Worm (Caenorhabditis elegans) whole organism, L1 larva: ENCODE results near the gene F08D12.2.

Source experiments
- C34B4.2 ChIP-seq: sonication (generic microtip); optimal IDR thresholded peaks from 2 replicates; lab custom pipeline; 2017; ENCODE audit warnings: mild to moderate bottlenecking, missing genetic modification characterization, missing compliant biosample characterization
- ama-1 ChIP-seq: fragments of 150-350 bp; optimal IDR thresholded peaks from 2 replicates; lab custom pipeline; 2014
- ceh-8 ChIP-seq: fragments of 200-800 bp; sonication (Bioruptor generic); optimal IDR thresholded peaks from 2 replicates; lab custom pipeline; 2018; ENCODE audit warnings: mild to moderate bottlenecking, missing genetic modification characterization, moderate library complexity, missing compliant biosample characterization
- ceh-88 ChIP-seq: fragments of 200-800 bp; sonication (Bioruptor generic); IDR thresholded peaks from 2 replicates; pipeline ENCODE4 v1.3.6; 2022; ENCODE audit warnings: missing genetic modification characterization, missing compliant biosample characterization
- ces-1 ChIP-seq: fragments of 150-350 bp; optimal IDR thresholded peaks from 2 replicates; lab custom pipeline; 2014; ENCODE audit warnings: missing biosample characterization, missing genetic modification reagents, missing genetic modification characterization
- dsc-1 ChIP-seq: sonication (generic microtip); optimal IDR thresholded peaks from 2 replicates; lab custom pipeline; 2016; ENCODE audit warnings: mild to moderate bottlenecking, missing genetic modification characterization, missing compliant biosample characterization
- efl-1 ChIP-seq, 4 experiments: fragments of 150-350 bp; optimal IDR thresholded peaks in 3 of 4; peaks in 1 of 4; 1 replicate in 1 of 4; 2 replicates in 3 of 4; lab custom pipeline; 2014; ENCODE audit warnings: missing biosample characterization in 2 of 4, missing genetic modification characterization in 2 of 4, missing genetic modification reagents in 2 of 4
- efl-3 ChIP-seq: fragments of 200-800 bp; sonication (Bioruptor generic); optimal IDR thresholded peaks from 2 replicates; lab custom pipeline; 2018; ENCODE audit warnings: mild to moderate bottlenecking, missing genetic modification characterization, missing compliant biosample characterization
- egl-13 ChIP-seq: sonication (generic microtip); optimal IDR thresholded peaks from 2 replicates; lab custom pipeline; 2016; ENCODE audit warnings: missing genotype, missing genetic modification reagents, missing genetic modification characterization, missing compliant biosample characterization
- elt-2 ChIP-seq: sonication (generic microtip); optimal IDR thresholded peaks from 2 replicates; lab custom pipeline; 2016; ENCODE audit warnings: missing genetic modification characterization, mild to moderate bottlenecking, inconsistent platforms, missing compliant biosample characterization, missing genetic modification reagents
- ets-5 ChIP-seq: fragments of 200-800 bp; sonication (Bioruptor generic); IDR thresholded peaks from 2 replicates; pipeline ENCODE4 v1.3.6; 2022; ENCODE audit warnings: missing genetic modification characterization, missing compliant biosample characterization
- fkh-10 ChIP-seq: sonication (generic microtip); optimal IDR thresholded peaks from 2 replicates; lab custom pipeline; 2017; ENCODE audit warnings: missing biosample characterization, missing genetic modification reagents, missing genetic modification characterization
- hlh-17 ChIP-seq: fragments of 200-800 bp; sonication (Bioruptor generic); optimal IDR thresholded peaks from 2 replicates; lab custom pipeline; 2018; ENCODE audit warnings: missing genetic modification characterization, mild to moderate bottlenecking, missing compliant biosample characterization, moderate library complexity, borderline replicate concordance
- hlh-4 ChIP-seq: sonication (generic microtip); optimal IDR thresholded peaks from 2 replicates; lab custom pipeline; 2016; ENCODE audit warnings: mild to moderate bottlenecking, missing genetic modification characterization, missing compliant biosample characterization
- hpl-2 ChIP-seq: fragments of 150-350 bp; optimal IDR thresholded peaks from 2 replicates; lab custom pipeline; 2014; ENCODE audit warnings: missing biosample characterization, missing genetic modification reagents, missing genetic modification characterization
- lin-14 ChIP-seq: fragments of 200-800 bp; sonication (Bioruptor generic); optimal IDR thresholded peaks from 2 replicates; lab custom pipeline; 2018; ENCODE audit warnings: mild to moderate bottlenecking, missing genetic modification characterization, moderate library complexity, missing compliant biosample characterization
- lsy-2 ChIP-seq, 2 experiments: fragments of 150-350 bp; optimal IDR thresholded peaks; 2 replicates each; lab custom pipeline; 2014; ENCODE audit warnings: missing biosample characterization in 2 of 2, missing genetic modification characterization in 2 of 2
- mab-9 ChIP-seq: fragments of 200-800 bp; sonication (Bioruptor generic); IDR thresholded peaks from 2 replicates; pipeline ENCODE4 v1.3.6; 2022; ENCODE audit warnings: missing genetic modification reagents, missing genetic modification characterization, missing compliant biosample characterization
- mep-1 ChIP-seq: fragments of 150-350 bp; optimal IDR thresholded peaks from 2 replicates; lab custom pipeline; 2014; ENCODE audit warnings: missing biosample characterization, missing genetic modification characterization
- nhr-47 ChIP-seq: sonication (generic microtip); optimal IDR thresholded peaks from 2 replicates; lab custom pipeline; 2016; ENCODE audit warnings: mild to moderate bottlenecking, missing genetic modification characterization, moderate library complexity, missing compliant biosample characterization
- nhr-76 ChIP-seq: sonication (generic microtip); optimal IDR thresholded peaks from 2 replicates; lab custom pipeline; 2017; ENCODE audit warnings: missing biosample characterization, missing genetic modification characterization
- nhr-90 ChIP-seq: sonication (generic microtip); optimal IDR thresholded peaks from 2 replicates; lab custom pipeline; 2016; ENCODE audit warnings: mild to moderate bottlenecking, missing genetic modification characterization, missing compliant biosample characterization; ENCODE audit not compliant: poor library complexity
- pag-3 ChIP-seq: sonication (generic microtip); optimal IDR thresholded peaks from 2 replicates; lab custom pipeline; 2017; ENCODE audit warnings: missing genetic modification characterization, mild to moderate bottlenecking, missing compliant biosample characterization, antibody characterized with exemption, borderline replicate concordance; ENCODE audit not compliant: insufficient read depth
- snpc-4 ChIP-seq: fragments of 150-350 bp; optimal IDR thresholded peaks from 2 replicates; lab custom pipeline; 2014; ENCODE audit warnings: missing biosample characterization, missing genetic modification characterization
- snu-23 ChIP-seq: sonication (generic microtip); optimal IDR thresholded peaks from 2 replicates; lab custom pipeline; 2016; ENCODE audit warnings: missing genetic modification characterization, missing compliant biosample characterization
- sptf-1 ChIP-seq: fragments of 150-350 bp; optimal IDR thresholded peaks from 2 replicates; lab custom pipeline; 2014; ENCODE audit warnings: missing biosample characterization, missing genetic modification characterization
- sup-37 ChIP-seq: fragments of 200-800 bp; sonication (Bioruptor generic); optimal IDR thresholded peaks from 2 replicates; lab custom pipeline; 2018; ENCODE audit warnings: mild to moderate bottlenecking, missing genetic modification characterization, missing compliant biosample characterization
- tbx-2 ChIP-seq: sonication (generic microtip); optimal IDR thresholded peaks from 2 replicates; lab custom pipeline; 2016; ENCODE audit warnings: missing genetic modification characterization, missing compliant biosample characterization
- unc-130 ChIP-seq: fragments of 150-350 bp; optimal IDR thresholded peaks from 2 replicates; lab custom pipeline; 2017; ENCODE audit warnings: missing biosample characterization, missing genetic modification characterization, inconsistent platforms
- unc-30 ChIP-seq: sonication (generic microtip); optimal IDR thresholded peaks from 2 replicates; lab custom pipeline; 2017; ENCODE audit warnings: missing biosample characterization, missing genetic modification characterization
- unc-62 ChIP-seq: fragments of 150-350 bp; optimal IDR thresholded peaks from 2 replicates; lab custom pipeline; 2014; ENCODE audit warnings: missing biosample characterization, missing genetic modification reagents, missing genetic modification characterization
- unc-98 ChIP-seq: fragments of 200-800 bp; sonication (Bioruptor generic); IDR thresholded peaks from 2 replicates; pipeline ENCODE4 v1.3.6; 2022; ENCODE audit warnings: missing genetic modification characterization, missing compliant biosample characterization
- vab-15 ChIP-seq: sonication (generic microtip); optimal IDR thresholded peaks from 2 replicates; lab custom pipeline; 2017; ENCODE audit warnings: missing genotype, mild to moderate bottlenecking, missing genetic modification characterization, missing compliant biosample characterization
- ztf-11 ChIP-seq, 2 experiments: sonication (generic microtip); optimal IDR thresholded peaks; 2 replicates each; lab custom pipeline; 2016 to 2017; ENCODE audit warnings: missing genetic modification characterization in 2 of 2, missing biosample characterization in 1 of 2, missing compliant biosample characterization in 1 of 2
- ztf-4 ChIP-seq: fragments of 150-350 bp; optimal IDR thresholded peaks from 2 replicates; lab custom pipeline; 2014; ENCODE audit warnings: missing biosample characterization, missing genetic modification characterization

The F08D12.2 gene

ce11 chrII:2779253-2779652 is 2.2 kb upstream of the F08D12.2 start, which contains the start of gene F08D12.3:
F08D12.3 (plus strand) TSS chrII:2779553.
- no peak for TF ChIP-seq tbx-2 (tag; lab: Kevin White, UChicago)
- TF ChIP-seq vab-15 = no peak
- no peak for TF ChIP-seq efl-1 (optimal IDR thresholded peaks at IDR 0.05; lab: Kevin White, UChicago)
- no peak for TF ChIP-seq efl-1 (GFP tag; optimal IDR thresholded peaks at IDR 0.05 in 1 of 2; lab: Kevin White, UChicago)
- TF ChIP-seq ztf-4 (tag; lab: Kevin White, UChicago) = no peak
- no peak for TF ChIP-seq ets-5 (GFP tag; lab: Robert Waterston, UW)
- no peak for TF ChIP-seq ces-1 (GFP tag; lab: Kevin White, UChicago)
- TF ChIP-seq ceh-8 = no peak
- no peak for TF ChIP-seq unc-30 (tag; lab: Kevin White, UChicago)
- TF ChIP-seq mep-1 = no peak
- no peak for TF ChIP-seq ztf-11 (tag; optimal IDR thresholded peaks at IDR 0.05; lab: Kevin White, UChicago)
- TF ChIP-seq ceh-88 = no peak
- no peak for TF ChIP-seq pag-3 (tag; lab: Kevin White, UChicago)

ce11 chrII:2780804-2781203 is 651 bp upstream of the F08D12.2 start:
- TF ChIP-seq ama-1 (lab: Kevin White, UChicago) (no peak), ztf-11 (tag; optimal IDR thresholded peaks at IDR 0.05; lab: Kevin White, UChicago) (no peak), nhr-47 (no peak), snu-23 (GFP tag; lab: Kevin White, UChicago) (no peak), lsy-2 (tag; optimal IDR thresholded peaks at IDR 0.05; lab: Kevin White, UChicago) (no peak), sptf-1 (no peak), nhr-76 (tag; lab: Kevin White, UChicago) (no peak)

- no peak for TF ChIP-seq hlh-4 (tag; lab: Kevin White, UChicago)
- no peak for TF ChIP-seq mab-9
- TF ChIP-seq hpl-2 (GFP tag; lab: Kevin White, UChicago) = no peak
- TF ChIP-seq pag-3 (tag; lab: Kevin White, UChicago) = no peak
- TF ChIP-seq efl-1 (optimal IDR thresholded peaks at IDR 0.05; lab: Kevin White, UChicago) = no peak
- TF ChIP-seq efl-1 (GFP tag; optimal IDR thresholded peaks at IDR 0.05 in 1 of 2; lab: Kevin White, UChicago) = no peak
- TF ChIP-seq sup-37 (GFP tag; lab: Kevin White, UChicago) = no peak
- no peak for TF ChIP-seq hlh-17 (GFP tag; lab: Kevin White, UChicago)
- TF ChIP-seq unc-98 (GFP tag; lab: Robert Waterston, UW) = no peak
- no peak for TF ChIP-seq fkh-10 (GFP tag; lab: Kevin White, UChicago)
- no peak for TF ChIP-seq egl-13 (tag; lab: Kevin White, UChicago)
- no peak for TF ChIP-seq efl-3 (GFP tag; lab: Kevin White, UChicago)
- no peak for TF ChIP-seq elt-2 (tag; lab: Kevin White, UChicago)
- no peak for TF ChIP-seq unc-62 (GFP tag; lab: Kevin White, UChicago)
- no peak for TF ChIP-seq nhr-90 (tag; lab: Kevin White, UChicago)
- no peak for TF ChIP-seq snpc-4
- TF ChIP-seq unc-130 (tag; lab: Kevin White, UChicago) = no peak
Measured at ce11 chrII:2783380-2783779, 1.9 kb downstream of the F08D12.2 start.

ce11 chrII:2785787-2786186 is 4.3 kb downstream of the F08D12.2 start:
- TF ChIP-seq dsc-1 (no peak), ztf-11 (tag; optimal IDR thresholded peaks at IDR 0.05; lab: Kevin White, UChicago) (no peak), C34B4.2 (no peak), mab-9 (no peak), hlh-17 (GFP tag; lab: Kevin White, UChicago) (no peak), ama-1 (lab: Kevin White, UChicago) (no peak), lin-14 (GFP tag; lab: Kevin White, UChicago) (no peak), efl-1 (optimal IDR thresholded peaks at IDR 0.05; lab: Kevin White, UChicago) (no peak), efl-1 (GFP tag; optimal IDR thresholded peaks at IDR 0.05 in 1 of 2; lab: Kevin White, UChicago) (peak in 1 of 2 experiments; percentile 49)
- TF ChIP-seq, all 84 proteins: peak for 1
